Worm (Caenorhabditis elegans) whole organism, L4 larva: ENCODE data around the gene egrh-3.

ENCODE experiments used
- R02D3.7 ChIP-seq: fragments of 150-350 bp; sonication (generic microtip); optimal IDR thresholded peaks from 3 replicates; lab custom pipeline; 2014; ENCODE audit warnings: missing biosample characterization, missing genetic modification characterization
- Y105C5A.15 ChIP-seq: fragments of 200-800 bp; sonication (Bioruptor generic); IDR thresholded peaks from 2 replicates; pipeline ENCODE4 v1.3.6; 2022; ENCODE audit warnings: missing genetic modification characterization, missing compliant biosample characterization
- hmg-1.1 ChIP-seq: fragments of 200-800 bp; sonication (Bioruptor generic); IDR thresholded peaks from 2 replicates; pipeline ENCODE4 v1.3.6; 2022; ENCODE audit warnings: missing genetic modification reagents, missing genetic modification characterization, missing compliant biosample characterization
- lsy-2 ChIP-seq, 2 experiments: fragments of 150-350 bp in 1 of 2; sonication (generic microtip) in 1 of 2; optimal IDR thresholded peaks; 2 replicates each; lab custom pipeline; 2014 to 2017; ENCODE audit warnings: missing biosample characterization in 2 of 2, missing genetic modification characterization in 2 of 2
- nhr-237 ChIP-seq: sonication (generic microtip); optimal IDR thresholded peaks from 2 replicates; lab custom pipeline; 2017; ENCODE audit warnings: missing biosample characterization, missing genetic modification characterization
- rbr-2 ChIP-seq: sonication (generic microtip); optimal IDR thresholded peaks from 2 replicates; lab custom pipeline; 2016; ENCODE audit warnings: missing genotype, missing genetic modification characterization, missing compliant biosample characterization
- unc-62 ChIP-seq, 3 experiments: fragments of 150-350 bp in 1 of 3; sonication (generic microtip); optimal IDR thresholded peaks in 2 of 3; peaks in 1 of 3; 1 replicate in 1 of 3; 2 replicates in 2 of 3; lab custom pipeline; 2014 to 2017; ENCODE audit warnings: missing biosample characterization in 3 of 3, missing genetic modification characterization in 3 of 3, missing genetic modification reagents in 3 of 3, missing genotype in 1 of 3

DNA sequence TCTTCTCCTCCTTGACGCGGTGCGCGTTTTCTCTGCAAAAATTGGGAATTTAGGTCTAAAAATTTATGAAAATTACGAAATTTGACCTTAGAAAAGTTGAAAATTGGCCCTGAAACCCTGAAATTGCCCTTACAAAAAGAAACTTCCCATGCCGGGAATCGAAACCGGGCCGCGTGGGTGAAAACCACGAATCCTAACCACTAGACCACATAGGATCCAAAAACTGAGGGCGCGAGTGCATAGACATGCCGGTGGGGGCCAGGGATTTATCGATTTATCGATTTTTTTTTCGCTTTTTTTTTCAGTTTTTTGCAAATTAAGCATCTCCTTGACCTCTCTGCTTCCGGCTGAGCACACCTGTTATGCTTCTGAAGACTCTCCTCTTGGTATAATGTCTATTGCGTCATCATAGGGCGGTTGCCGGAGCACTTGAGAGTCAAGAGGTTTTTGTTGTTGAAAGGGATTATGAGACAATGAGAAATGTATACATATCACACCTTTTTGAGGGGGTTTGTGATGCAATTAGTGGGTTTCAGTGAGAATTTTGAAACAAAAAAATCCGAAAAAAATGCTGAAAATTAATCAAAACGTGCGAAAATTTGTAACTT lies 48.8 kb downstream of the egrh-3 start:
- TF ChIP-seq Y105C5A.15 (GFP tag; lab: Robert Waterston, UW) (peak; percentile 91), lsy-2 (tag; optimal IDR thresholded peaks at IDR 0.05; lab: Kevin White, UChicago) (peak in 1 of 2 experiments; percentile 43), nhr-237 (tag; lab: Kevin White, UChicago) (no peak), unc-62 (GFP tag; optimal IDR thresholded peaks at IDR 0.05 in 1 of 2; lab: Kevin White, UChicago) (no peak), unc-62 (tag; optimal IDR thresholded peaks at IDR 0.05; lab: Kevin White, UChicago) (no peak), R02D3.7 (no peak), rbr-2 (peak; percentile 22), hmg-1.1 (GFP tag; lab: Robert Waterston, UW) (peak; percentile 87)
